Fruit fly (Drosophila melanogaster) whole organism, embryonic: Measurements from ENCODE around the gene CG15429.

ENCODE experiments used
- Blimp-1 ChIP-seq: fragments of 200-800 bp; sonication (Bioruptor generic); optimal IDR thresholded peaks from 3 replicates; lab custom pipeline; 2018; ENCODE audit warnings: missing biosample characterization, missing genetic modification characterization, mild to moderate bottlenecking, moderate library complexity, missing genetic modification reagents
- BtbVII ChIP-seq: fragments of 200-800 bp; sonication (Bioruptor generic); optimal IDR thresholded peaks from 3 replicates; lab custom pipeline; 2017; ENCODE audit warnings: missing biosample characterization, mild to moderate bottlenecking, missing genetic modification characterization
- CG10267 ChIP-seq: fragments of 200-800 bp; sonication (Bioruptor generic); optimal IDR thresholded peaks from 2 replicates; lab custom pipeline; 2018; ENCODE audit warnings: missing biosample characterization, mild to moderate bottlenecking, missing genetic modification characterization, moderate library complexity
- CG12659 ChIP-seq: fragments of 200-800 bp; sonication (Bioruptor generic); optimal IDR thresholded peaks from 3 replicates; lab custom pipeline; 2017; ENCODE audit warnings: mild to moderate bottlenecking, missing biosample characterization, missing genetic modification reagents, missing genetic modification characterization
- CG14050 ChIP-seq: fragments of 200-800 bp; sonication (Bioruptor generic); IDR thresholded peaks from 3 replicates; pipeline ENCODE4 v1.3.6; 2022; ENCODE audit warnings: missing biosample characterization, missing genetic modification characterization
- CG1529 ChIP-seq: fragments of 200-800 bp; sonication (Bioruptor generic); optimal IDR thresholded peaks from 3 replicates; lab custom pipeline; 2018; ENCODE audit warnings: missing biosample characterization, missing genetic modification characterization
- CG15601 ChIP-seq: fragments of 200-800 bp; sonication (Bioruptor generic); optimal IDR thresholded peaks from 3 replicates; lab custom pipeline; 2019; ENCODE audit warnings: missing biosample characterization, mild to moderate bottlenecking, missing genetic modification characterization, moderate library complexity
- CG16863 ChIP-seq: fragments of 200-800 bp; sonication (Bioruptor generic); optimal IDR thresholded peaks from 3 replicates; lab custom pipeline; 2016; ENCODE audit warnings: missing biosample characterization, missing genetic modification characterization
- CG17612 ChIP-seq: fragments of 200-800 bp; sonication (Bioruptor generic); IDR thresholded peaks from 2 replicates; pipeline ENCODE4 v1.3.6; 2022; ENCODE audit warnings: missing biosample characterization, missing genetic modification characterization
- CG18619 ChIP-seq: fragments of 200-800 bp; sonication (Bioruptor generic); optimal IDR thresholded peaks from 3 replicates; lab custom pipeline; 2017; ENCODE audit warnings: missing biosample characterization, mild to moderate bottlenecking, missing genetic modification characterization
- CG2875 ChIP-seq: fragments of 200-800 bp; sonication (Bioruptor generic); optimal IDR thresholded peaks from 2 replicates; lab custom pipeline; 2017; ENCODE audit warnings: missing biosample characterization, mild to moderate bottlenecking, missing genetic modification characterization, missing genetic modification reagents
- CG32772 ChIP-seq: fragments of 200-800 bp; sonication (Bioruptor generic); IDR thresholded peaks from 2 replicates; pipeline ENCODE4 v1.3.6; 2022; ENCODE audit warnings: missing biosample characterization, missing genetic modification characterization
- CG33213 ChIP-seq: fragments of 200-800 bp; sonication (Bioruptor generic); optimal IDR thresholded peaks from 3 replicates; lab custom pipeline; 2016; ENCODE audit warnings: missing biosample characterization, missing genetic modification characterization
- CG4404 ChIP-seq: fragments of 200-800 bp; sonication (Bioruptor generic); IDR thresholded peaks from 2 replicates; pipeline ENCODE4 v1.3.6; 2022; ENCODE audit warnings: missing biosample characterization, missing genetic modification characterization
- CG6654 ChIP-seq: fragments of 200-800 bp; sonication (Bioruptor generic); optimal IDR thresholded peaks from 2 replicates; lab custom pipeline; 2017; ENCODE audit warnings: missing biosample characterization, mild to moderate bottlenecking, missing genetic modification characterization
- CG7271 ChIP-seq: fragments of 200-800 bp; sonication (Bioruptor generic); optimal IDR thresholded peaks from 2 replicates; lab custom pipeline; 2018; ENCODE audit warnings: missing biosample characterization, mild to moderate bottlenecking, missing genetic modification characterization, moderate library complexity
- CG7745 ChIP-seq: fragments of 200-800 bp; sonication (Bioruptor generic); optimal IDR thresholded peaks from 2 replicates; lab custom pipeline; 2018; ENCODE audit warnings: missing biosample characterization, mild to moderate bottlenecking, missing genetic modification characterization, moderate library complexity
- CoRest ChIP-seq: fragments of 200-800 bp; sonication (Bioruptor generic); optimal IDR thresholded peaks from 3 replicates; lab custom pipeline; 2018; ENCODE audit warnings: missing biosample characterization, mild to moderate bottlenecking, missing genetic modification characterization, moderate library complexity
- Dad ChIP-seq: fragments of 200-800 bp; sonication (Bioruptor generic); optimal IDR thresholded peaks from 3 replicates; lab custom pipeline; 2016; ENCODE audit warnings: missing biosample characterization, missing genetic modification characterization
- Dek ChIP-seq: fragments of 200-800 bp; sonication (Bioruptor generic); optimal IDR thresholded peaks from 3 replicates; lab custom pipeline; 2019; ENCODE audit warnings: missing biosample characterization, mild to moderate bottlenecking, missing genetic modification characterization, moderate library complexity
- Dll ChIP-seq: fragments of 200-800 bp; sonication (Bioruptor generic); IDR thresholded peaks from 4 replicates; pipeline ENCODE4 v1.3.6; 2022; ENCODE audit warnings: missing biosample characterization, missing genetic modification characterization; ENCODE audit not compliant: partially characterized antibody
- Fer2 ChIP-seq: fragments of 200-800 bp; sonication (Bioruptor generic); optimal IDR thresholded peaks from 2 replicates; lab custom pipeline; 2018; ENCODE audit warnings: missing biosample characterization, mild to moderate bottlenecking, missing genetic modification characterization, moderate library complexity
- Kr ChIP-seq: fragments of 200-800 bp; sonication (Bioruptor generic); optimal IDR thresholded peaks from 2 replicates; lab custom pipeline; 2017; ENCODE audit warnings: missing biosample characterization, mild to moderate bottlenecking, missing genetic modification characterization
- Poxn ChIP-seq: fragments of 200-800 bp; sonication (Bioruptor generic); IDR thresholded peaks from 2 replicates; pipeline ENCODE4 v1.3.6; 2022; ENCODE audit warnings: missing biosample characterization, missing genetic modification characterization
- Vsx1 ChIP-seq: fragments of 200-800 bp; sonication (Bioruptor generic); optimal IDR thresholded peaks from 2 replicates; lab custom pipeline; 2017; ENCODE audit warnings: missing biosample characterization, mild to moderate bottlenecking, missing genetic modification characterization, missing genetic modification reagents
- YL-1 ChIP-seq: fragments of 200-800 bp; sonication (Bioruptor generic); optimal IDR thresholded peaks from 3 replicates; lab custom pipeline; 2017; ENCODE audit warnings: missing biosample characterization, mild to moderate bottlenecking, missing genetic modification characterization
- al ChIP-seq: fragments of 200-800 bp; sonication (Bioruptor generic); IDR thresholded peaks from 2 replicates; pipeline ENCODE4 v1.3.6; 2022; ENCODE audit warnings: missing biosample characterization, missing genetic modification characterization
- bab2 ChIP-seq: fragments of 200-800 bp; sonication (Bioruptor generic); optimal IDR thresholded peaks from 2 replicates; lab custom pipeline; 2016; ENCODE audit warnings: missing biosample characterization, missing genetic modification characterization
- cad ChIP-seq: fragments of >200 bp; optimal IDR thresholded peaks from 2 replicates; lab custom pipeline; 2017; ENCODE audit warnings: missing biosample characterization, missing genetic modification characterization
- cg ChIP-seq: fragments of 200-800 bp; sonication (Bioruptor generic); optimal IDR thresholded peaks from 3 replicates; lab custom pipeline; 2019; ENCODE audit warnings: missing biosample characterization, mild to moderate bottlenecking, missing genetic modification characterization, moderate library complexity
- chinmo ChIP-seq: fragments of 200-800 bp; sonication (Bioruptor generic); IDR thresholded peaks from 4 replicates; pipeline ENCODE4 v1.3.6; 2022; ENCODE audit warnings: missing biosample characterization, missing genetic modification characterization; ENCODE audit not compliant: partially characterized antibody
- chm ChIP-seq: fragments of 200-800 bp; sonication (Bioruptor generic); IDR thresholded peaks from 2 replicates; pipeline ENCODE4 v1.3.6; 2022; ENCODE audit warnings: missing biosample characterization, missing genetic modification characterization
- dysf ChIP-seq: fragments of 200-800 bp; sonication (Bioruptor generic); IDR thresholded peaks from 3 replicates; pipeline ENCODE4 v1.3.6; 2022; ENCODE audit warnings: missing biosample characterization, missing genetic modification characterization
- gsb ChIP-seq: fragments of 200-800 bp; sonication (Bioruptor generic); IDR thresholded peaks from 2 replicates; pipeline ENCODE4 v1.3.6; 2022; ENCODE audit warnings: missing biosample characterization, missing genetic modification characterization
- ind ChIP-seq: fragments of 200-800 bp; sonication (Bioruptor generic); optimal IDR thresholded peaks from 3 replicates; lab custom pipeline; 2016; ENCODE audit warnings: missing biosample characterization, missing genetic modification characterization
- jumu ChIP-seq: fragments of 200-800 bp; sonication (Bioruptor generic); optimal IDR thresholded peaks from 3 replicates; lab custom pipeline; 2016; ENCODE audit warnings: missing biosample characterization, missing genetic modification characterization
- lmd ChIP-seq: fragments of 200-800 bp; sonication (Bioruptor generic); IDR thresholded peaks from 2 replicates; pipeline ENCODE4 v1.3.6; 2022; ENCODE audit warnings: missing biosample characterization, missing genetic modification characterization
- nerfin-1 ChIP-seq: fragments of 200-800 bp; sonication (Bioruptor generic); optimal IDR thresholded peaks from 3 replicates; lab custom pipeline; 2019; ENCODE audit warnings: missing biosample characterization, mild to moderate bottlenecking, missing genetic modification characterization, moderate library complexity
- nerfin-2 ChIP-seq: fragments of 200-800 bp; sonication (Bioruptor generic); IDR thresholded peaks from 2 replicates; pipeline ENCODE4 v1.3.6; 2022; ENCODE audit warnings: missing biosample characterization, missing genetic modification characterization; ENCODE audit not compliant: partially characterized antibody
- org-1 ChIP-seq: fragments of 200-800 bp; sonication (Bioruptor generic); optimal IDR thresholded peaks from 2 replicates; lab custom pipeline; 2017; ENCODE audit warnings: missing biosample characterization, missing genetic modification characterization
- otp ChIP-seq: fragments of 200-800 bp; sonication (Bioruptor generic); IDR thresholded peaks from 3 replicates; pipeline ENCODE4, ENCODE4 v1.3.6; 2022; ENCODE audit warnings: missing biosample characterization, missing genetic modification characterization
- pfk ChIP-seq: fragments of 200-800 bp; sonication (Bioruptor generic); optimal IDR thresholded peaks from 2 replicates; lab custom pipeline; 2018; ENCODE audit warnings: missing biosample characterization, mild to moderate bottlenecking, missing genetic modification characterization, moderate library complexity
- pnt ChIP-seq: fragments of 200-800 bp; sonication (Bioruptor generic); optimal IDR thresholded peaks from 3 replicates; lab custom pipeline; 2016; ENCODE audit warnings: missing biosample characterization, missing genetic modification characterization
- prd ChIP-seq, 3 experiments: fragments of >200 bp in 2 of 3; fragments of 200-800 bp in 1 of 3; sonication (Bioruptor generic) in 1 of 3; optimal IDR thresholded peaks in 2 of 3; IDR thresholded peaks in 1 of 3; 2 replicates in 2 of 3; 3 replicates in 1 of 3; pipeline versions ENCODE4 v1.3.6 to Lab custom; 2017 to 2022; ENCODE audit warnings: missing biosample characterization in 1 of 3, missing genetic modification characterization in 1 of 3
- repo ChIP-seq: fragments of 200-800 bp; sonication (Bioruptor generic); optimal IDR thresholded peaks from 2 replicates; lab custom pipeline; 2016; ENCODE audit warnings: missing biosample characterization, missing genetic modification characterization
- sens ChIP-seq: fragments of 200-800 bp; sonication (Bioruptor generic); peaks from one replicate; lab custom pipeline; 2016; ENCODE audit warnings: missing biosample characterization, missing genetic modification characterization
- vvl ChIP-seq: fragments of 200-800 bp; sonication (Bioruptor generic); IDR thresholded peaks from 2 replicates; pipeline ENCODE4 v1.3.6; 2022; ENCODE audit warnings: missing biosample characterization, missing genetic modification characterization

Gene CG15429

DNA sequence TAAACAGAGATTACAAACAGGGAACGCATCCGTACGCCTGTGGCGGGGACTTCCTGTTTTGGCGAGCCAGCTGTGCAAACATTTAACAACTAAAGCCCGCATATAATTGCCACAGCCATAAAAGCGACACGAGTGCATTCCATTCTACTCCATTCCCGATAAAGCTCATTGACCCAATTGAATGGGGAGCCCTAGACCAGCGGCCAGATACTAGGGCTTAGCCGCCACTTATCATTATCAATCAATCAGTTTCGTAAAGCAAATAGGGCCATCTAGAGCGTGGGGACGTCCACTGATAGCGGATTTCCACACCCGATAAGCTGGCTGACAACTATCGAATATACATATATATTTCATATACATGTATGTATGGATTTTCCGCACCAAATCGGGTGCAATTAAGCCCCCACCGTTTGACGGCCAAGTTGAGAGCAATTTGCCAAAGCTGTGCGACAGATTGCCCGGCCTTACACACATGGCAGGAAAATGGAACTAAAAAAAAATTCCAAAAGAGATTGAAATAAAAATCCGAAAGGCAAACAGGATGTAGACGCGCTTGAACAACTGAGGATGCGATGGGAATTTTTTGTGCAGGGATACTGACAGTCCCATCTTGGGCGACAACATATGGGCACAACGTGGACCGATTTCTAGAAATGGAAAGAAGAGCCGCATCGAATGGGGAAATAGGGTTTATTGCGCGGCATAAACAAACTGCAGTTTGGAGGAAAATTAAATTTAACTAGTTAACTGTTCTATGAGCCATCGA lies 20.2 kb downstream of the CG15429 start (continued):
- TF ChIP-seq CG2875 (GFP tag; lab: Kevin White, UChicago), result no peak
- no peak for TF ChIP-seq CG33213 (GFP tag; lab: Kevin White, UChicago)
- TF ChIP-seq cad (GFP tag; lab: Kevin White, UChicago), result no peak
- TF ChIP-seq Vsx1 (GFP tag; lab: Kevin White, UChicago), result peak; percentile 4
- no peak for TF ChIP-seq CoRest
- no peak for TF ChIP-seq repo
- no peak for TF ChIP-seq CG1529
- no peak for TF ChIP-seq CG17612 (GFP tag; lab: Robert Waterston, UW)
- TF ChIP-seq lmd (GFP tag; lab: Robert Waterston, UW), result no peak
- no peak for TF ChIP-seq CG4404
- peak; percentile 28 for TF ChIP-seq CG15601 (tag; lab: Kevin White, UChicago)
- TF ChIP-seq dysf, result no peak
- TF ChIP-seq pfk (GFP tag; lab: Kevin White, UChicago), result no peak
- TF ChIP-seq org-1, result no peak
- no peak for TF ChIP-seq CG10267 (tag; lab: Kevin White, UChicago)
- no peak for TF ChIP-seq ind
- TF ChIP-seq CG7271 (tag; lab: Kevin White, UChicago), result no peak
- no peak for TF ChIP-seq CG6654 (GFP tag; lab: Kevin White, UChicago)
- TF ChIP-seq CG32772 (GFP tag; lab: Robert Waterston, UW), result no peak
- TF ChIP-seq sens (GFP tag; lab: Kevin White, UChicago), result peak; percentile 54
- no peak for TF ChIP-seq al (GFP tag; lab: Robert Waterston, UW)
- TF ChIP-seq pnt (GFP tag; lab: Kevin White, UChicago), result no peak
- TF ChIP-seq, all 482 proteins: peak for 11

dm6 chr2L:4375035-4376009 lies 22.5 kb downstream of the CG15429 start:
- TF ChIP-seq gsb (GFP tag; lab: Robert Waterston, UW) (0 out of 2 replicates have a peak, but pooled peaks have one; percentile 26), Dll (GFP tag; lab: Robert Waterston, UW) (no peak), prd (optimal IDR thresholded peaks at IDR 0.05; lab: Kevin White, UChicago) (no peak), prd (GFP tag; IDR thresholded peaks at IDR 0.05; lab: Robert Waterston, UW) (no peak), Blimp-1 (GFP tag; lab: Kevin White, UChicago) (peak; percentile 37), CG12659 (GFP tag; lab: Kevin White, UChicago) (no peak), chinmo (GFP tag; lab: Robert Waterston, UW) (0 out of 4 replicates have a peak, but pooled peaks have one; percentile 29), CG7745 (tag; lab: Kevin White, UChicago) (no peak), Poxn (GFP tag; lab: Robert Waterston, UW) (no peak), Dek (tag; lab: Kevin White, UChicago) (peak; percentile 2), vvl (GFP tag; lab: Robert Waterston, UW) (peak; percentile 33; the same call in 1 of the 2 replicates), nerfin-2 (GFP tag; lab: Robert Waterston, UW) (no peak), BtbVII (GFP tag; lab: Kevin White, UChicago) (no peak), YL-1 (peak; percentile 29), CG14050 (GFP tag; lab: Robert Waterston, UW) (no peak), chm (GFP tag; lab: Robert Waterston, UW) (0 out of 2 replicates have a peak, but pooled peaks have one; percentile 27), CG16863 (GFP tag; lab: Kevin White, UChicago) (no peak), jumu (GFP tag; lab: Kevin White, UChicago) (peak; percentile 4), Dad (GFP tag; lab: Kevin White, UChicago) (no peak), nerfin-1 (peak; percentile 2), CG18619 (GFP tag; lab: Kevin White, UChicago) (no peak), cg (GFP tag; lab: Kevin White, UChicago) (no peak), bab2 (GFP tag; lab: Kevin White, UChicago) (no peak), Fer2 (tag; lab: Kevin White, UChicago) (no peak), otp (GFP tag; lab: Robert Waterston, UW) (peak; percentile 54; the same call in 1 of the 3 replicates), Kr (GFP tag; lab: Kevin White, UChicago) (no peak)
